Fruit fly (Drosophila melanogaster): ENCODE results near the gene CG31091.

The CG31091 gene

dm6 chr3R:25879324-25879766, 20.4 kb upstream of the CG31091 start:
- no peak for TF ChIP-seq Snoo (tag; optimal IDR thresholded peaks at IDR 0.05)
- TF ChIP-seq CG34367 (tag; optimal IDR thresholded peaks at IDR 0.05), result no peak
- no peak for TF ChIP-seq EcR (GFP tag; optimal IDR thresholded peaks at IDR 0.05)
- peak; percentile 82 for TF ChIP-seq Ets98B (GFP tag; IDR thresholded peaks at IDR 0.05)
- TF ChIP-seq CG8159 (tag; optimal IDR thresholded peaks at IDR 0.05), result peak; percentile 19
- TF ChIP-seq CG9948 (tag; optimal IDR thresholded peaks at IDR 0.05), result no peak
- TF ChIP-seq CG8301 (tag; optimal IDR thresholded peaks at IDR 0.05), result peak; percentile 73
- TF ChIP-seq CG17806 (tag; optimal IDR thresholded peaks at IDR 0.05), result peak; percentile 1
- no peak for TF ChIP-seq fd96Ca (GFP tag; IDR thresholded peaks at IDR 0.05)
- no peak for TF ChIP-seq CG15710 (tag; optimal IDR thresholded peaks at IDR 0.05)
- TF ChIP-seq D1 (tag; optimal IDR thresholded peaks at IDR 0.05), result no peak
- no peak for TF ChIP-seq gl (tag; optimal IDR thresholded peaks at IDR 0.05)
- TF ChIP-seq CG12605 (GFP tag; IDR thresholded peaks at IDR 0.05), result peak; percentile 49; the same call in 1 of the 2 replicates
- no peak for TF ChIP-seq CG10348 (GFP tag; IDR thresholded peaks at IDR 0.05)
- TF ChIP-seq CG32121 (GFP tag; IDR thresholded peaks at IDR 0.05), result peak; percentile 70
- TF ChIP-seq rn (GFP tag; IDR thresholded peaks at IDR 0.05), result peak; percentile 13; the same call in 1 of the 2 replicates
- no peak for TF ChIP-seq Pif1B (GFP tag; optimal IDR thresholded peaks at IDR 0.05)
- TF ChIP-seq CG14655 (GFP tag; optimal IDR thresholded peaks at IDR 0.05), result peak; percentile 68
- no peak for TF ChIP-seq CG13204 (GFP tag; optimal IDR thresholded peaks at IDR 0.05)
- peak; percentile 38 for TF ChIP-seq Pif1A (GFP tag; optimal IDR thresholded peaks at IDR 0.05)
- TF ChIP-seq CG4496 (GFP tag; IDR thresholded peaks at IDR 0.05), result no peak; the same call in 1 of the 3 replicates

- TF ChIP-seq fd96Ca (GFP tag; IDR thresholded peaks at IDR 0.05), result no peak
- TF ChIP-seq CG13204 (GFP tag; optimal IDR thresholded peaks at IDR 0.05), result peak; percentile 42
- no peak for TF ChIP-seq EcR (GFP tag; optimal IDR thresholded peaks at IDR 0.05)
- TF ChIP-seq CG12605 (GFP tag; IDR thresholded peaks at IDR 0.05), result peak; percentile 11
- TF ChIP-seq Pif1A (GFP tag; optimal IDR thresholded peaks at IDR 0.05), result peak; percentile 4
- TF ChIP-seq CG34367 (tag; optimal IDR thresholded peaks at IDR 0.05), result peak; percentile 14
- peak; percentile 11; the same call in 1 of the 2 replicates for TF ChIP-seq Ets98B (GFP tag; IDR thresholded peaks at IDR 0.05)
- TF ChIP-seq CG9948 (tag; optimal IDR thresholded peaks at IDR 0.05), result peak; percentile 67
- peak; percentile 59 for TF ChIP-seq CG15710 (tag; optimal IDR thresholded peaks at IDR 0.05)
- peak; percentile 59; the same call in 1 of the 2 replicates for TF ChIP-seq CG32121 (GFP tag; IDR thresholded peaks at IDR 0.05)
- TF ChIP-seq CG10348 (GFP tag; IDR thresholded peaks at IDR 0.05), result no peak
- TF ChIP-seq CG8159 (tag; optimal IDR thresholded peaks at IDR 0.05), result peak; percentile 63
- TF ChIP-seq CG14655 (GFP tag; optimal IDR thresholded peaks at IDR 0.05), result peak; percentile 63
- peak; percentile 61 for TF ChIP-seq CG4496 (GFP tag; IDR thresholded peaks at IDR 0.05)
- peak; percentile 57 for TF ChIP-seq CG17806 (tag; optimal IDR thresholded peaks at IDR 0.05)
- 0 out of 2 replicates have a peak, but pooled peaks have one; percentile 18 for TF ChIP-seq rn (GFP tag; IDR thresholded peaks at IDR 0.05)
- peak; percentile 48 for TF ChIP-seq Snoo (tag; optimal IDR thresholded peaks at IDR 0.05)
- TF ChIP-seq Pif1B (GFP tag; optimal IDR thresholded peaks at IDR 0.05), result peak; percentile 1
- no peak for TF ChIP-seq D1 (tag; optimal IDR thresholded peaks at IDR 0.05)
Measured at dm6 chr3R:25880198-25880970, 19.3 kb upstream of the CG31091 start.

- TF ChIP-seq CG8159 (tag; optimal IDR thresholded peaks at IDR 0.05), result no peak
- no peak for TF ChIP-seq Snoo (tag; optimal IDR thresholded peaks at IDR 0.05)
- TF ChIP-seq CG12605 (GFP tag; IDR thresholded peaks at IDR 0.05), result peak; percentile 42
- peak; percentile 18 for TF ChIP-seq D1 (tag; optimal IDR thresholded peaks at IDR 0.05)
- TF ChIP-seq fd96Ca (GFP tag; IDR thresholded peaks at IDR 0.05), result no peak
- 0 out of 3 replicates have a peak, but pooled peaks have one; percentile 40 for TF ChIP-seq CG4496 (GFP tag; IDR thresholded peaks at IDR 0.05)
- TF ChIP-seq gl (tag; optimal IDR thresholded peaks at IDR 0.05), result no peak
- no peak for TF ChIP-seq Ets98B (GFP tag; IDR thresholded peaks at IDR 0.05)
- TF ChIP-seq EcR (GFP tag; optimal IDR thresholded peaks at IDR 0.05), result peak; percentile 14
Measured at dm6 chr3R:25880971-25881809, 18.5 kb upstream of the CG31091 start, which contains the start of gene Tsp96F. TSS of gene Tsp96F (minus strand) at chr3R:25881427.

dm6 chr3R:25881915-25882314, 17.8 kb upstream of the CG31091 start, which contains the start of gene SppL:
TSS of gene SppL (plus strand) at chr3R:25881984.
- TF ChIP-seq CG32121 (GFP tag; IDR thresholded peaks at IDR 0.05), result no peak
- no peak for TF ChIP-seq CG10348 (GFP tag; IDR thresholded peaks at IDR 0.05)
- no peak for TF ChIP-seq CG8301 (tag; optimal IDR thresholded peaks at IDR 0.05)
- no peak for TF ChIP-seq CG9948 (tag; optimal IDR thresholded peaks at IDR 0.05)
- no peak for TF ChIP-seq Pif1A (GFP tag; optimal IDR thresholded peaks at IDR 0.05)
- TF ChIP-seq CG17806 (tag; optimal IDR thresholded peaks at IDR 0.05), result no peak
- no peak for TF ChIP-seq Ets98B (GFP tag; IDR thresholded peaks at IDR 0.05)
- TF ChIP-seq fd96Ca (GFP tag; IDR thresholded peaks at IDR 0.05), result no peak
- TF ChIP-seq gl (tag; optimal IDR thresholded peaks at IDR 0.05), result no peak
- no peak for TF ChIP-seq CG8159 (tag; optimal IDR thresholded peaks at IDR 0.05)
- TF ChIP-seq CG34367 (tag; optimal IDR thresholded peaks at IDR 0.05), result no peak
- no peak for TF ChIP-seq Pif1B (GFP tag; optimal IDR thresholded peaks at IDR 0.05)
- TF ChIP-seq CG14655 (GFP tag; optimal IDR thresholded peaks at IDR 0.05), result no peak

All from whole organism, pupa.